In genomic region chrIV:11479095-11479494, ce11 we compare ENCODE assay signal across 1 worm cellular context.
A peak's percentile ranks its signal among the peaks of the same experiment; 100 is the strongest.
TF ChIP-seq lines count a peak whose summit lies in the region.

Gene catp-8, minus strand, starts transcription at chrIV:11479251.

TF ChIP-seq in whole organism, L4 larva, 104 proteins besides CTCF, POLR2A, EP300 and RAD21 (continued from another document):
- TF ChIP-seq dve-1 (tag; optimal IDR thresholded peaks at IDR 0.05; lab: Kevin White, UChicago; ENCODE audit: insufficient read depth), result peak; percentile 18
- TF ChIP-seq mes-2 (tag; optimal IDR thresholded peaks at IDR 0.05; lab: Kevin White, UChicago; ENCODE audit: poor library complexity, severe bottlenecking), result no peak
- no peak for TF ChIP-seq fkh-10 (GFP tag; optimal IDR thresholded peaks at IDR 0.05; lab: Kevin White, UChicago)
